Worm (Caenorhabditis elegans) whole organism, early embryonic: ENCODE data around the gene F15H10.12.

ENCODE experiments used
- F13C5.2 ChIP-seq: sonication (generic microtip); optimal IDR thresholded peaks from 2 replicates; lab custom pipeline; 2017; ENCODE audit warnings: mild to moderate bottlenecking, missing genetic modification characterization, inconsistent platforms, missing compliant biosample characterization
- ama-1 ChIP-seq: fragments of 150-350 bp; optimal IDR thresholded peaks from 2 replicates; lab custom pipeline; 2014
- ets-7 ChIP-seq: sonication (generic microtip); optimal IDR thresholded peaks from 2 replicates; lab custom pipeline; 2016; ENCODE audit warnings: missing genotype, missing genetic modification characterization, missing compliant biosample characterization
- flt-1 ChIP-seq: fragments of 200-800 bp; sonication (Bioruptor generic); IDR thresholded peaks from 2 replicates; pipeline ENCODE4 v1.3.6; 2022; ENCODE audit warnings: missing genetic modification characterization, missing compliant biosample characterization
- hmg-4 ChIP-seq: fragments of 200-800 bp; sonication (Bioruptor generic); optimal IDR thresholded peaks from 2 replicates; lab custom pipeline; 2018; ENCODE audit warnings: mild to moderate bottlenecking, missing genetic modification characterization, missing compliant biosample characterization
- sea-1 ChIP-seq: fragments of 200-800 bp; sonication (Bioruptor generic); conservative IDR thresholded peaks from 2 replicates; pipeline ENCODE4 v1.3.6; 2022; ENCODE audit warnings: missing genetic modification characterization, missing compliant biosample characterization
- tbx-11 ChIP-seq: fragments of 200-800 bp; sonication (Bioruptor generic); IDR thresholded peaks from 2 replicates; pipeline ENCODE4 v1.3.6; 2022; ENCODE audit warnings: missing genetic modification characterization, missing compliant biosample characterization

ce11 chrV:10440723-10441122 is 30.8 kb upstream of the F15H10.12 start, which contains the start of gene snf-10:
- TF ChIP-seq hmg-4 (GFP tag; lab: Kevin White, UChicago) (no peak), ets-7 (tag; lab: Kevin White, UChicago) (no peak), tbx-11 (GFP tag; lab: Robert Waterston, UW) (no peak), flt-1 (GFP tag; lab: Robert Waterston, UW) (no peak), F13C5.2 (tag; lab: Kevin White, UChicago) (no peak), sea-1 (GFP tag; lab: Robert Waterston, UW) (no peak), ama-1 (lab: Kevin White, UChicago) (no peak)
